Worm (Caenorhabditis elegans) whole organism, late embryonic: Measurements from ENCODE around the gene F54D5.9.

Source experiments
- C08G9.2 ChIP-seq: sonication (generic microtip); optimal IDR thresholded peaks from 2 replicates; lab custom pipeline; 2016; ENCODE audit warnings: mild to moderate bottlenecking, missing genetic modification characterization, moderate library complexity, missing compliant biosample characterization
- C38D4.7 ChIP-seq: fragments of 200-800 bp; sonication (Bioruptor generic); optimal IDR thresholded peaks from 2 replicates; lab custom pipeline; 2018; ENCODE audit warnings: mild to moderate bottlenecking, missing genetic modification characterization, moderate library complexity, missing compliant biosample characterization
- ama-1 ChIP-seq: fragments of 150-350 bp; optimal IDR thresholded peaks from 2 replicates; lab custom pipeline; 2014
- ceh-22 ChIP-seq: sonication (generic microtip); optimal IDR thresholded peaks from 2 replicates; lab custom pipeline; 2017; ENCODE audit warnings: missing biosample characterization, missing genetic modification characterization
- ceh-6 ChIP-seq: fragments of 200-800 bp; sonication (Bioruptor generic); optimal IDR thresholded peaks from 2 replicates; lab custom pipeline; 2018; ENCODE audit warnings: mild to moderate bottlenecking, missing genetic modification characterization, missing compliant biosample characterization
- dve-1 ChIP-seq: sonication (generic microtip); optimal IDR thresholded peaks from 2 replicates; lab custom pipeline; 2017; ENCODE audit warnings: antibody characterized with exemption, mild to moderate bottlenecking, missing genetic modification characterization, missing compliant biosample characterization
- ets-4 ChIP-seq: sonication (generic microtip); optimal IDR thresholded peaks from 2 replicates; lab custom pipeline; 2016; ENCODE audit warnings: missing genetic modification characterization, missing compliant biosample characterization
- nhr-11 ChIP-seq: fragments of 150-350 bp; optimal IDR thresholded peaks from 2 replicates; lab custom pipeline; 2014; ENCODE audit warnings: missing biosample characterization, missing genetic modification characterization
- nhr-232 ChIP-seq: sonication (generic microtip); optimal IDR thresholded peaks from 2 replicates; lab custom pipeline; 2016; ENCODE audit warnings: missing genetic modification characterization, missing compliant biosample characterization
- pax-1 ChIP-seq: fragments of 150-350 bp; optimal IDR thresholded peaks from 2 replicates; lab custom pipeline; 2014; ENCODE audit warnings: missing biosample characterization, missing genetic modification characterization
- pha-4 ChIP-seq: fragments of 150-350 bp; optimal IDR thresholded peaks from 2 replicates; lab custom pipeline; 2018; ENCODE audit warnings: missing biosample characterization, missing genetic modification reagents, missing genetic modification characterization
- sdc-2 ChIP-seq: sonication (generic microtip); optimal IDR thresholded peaks from 2 replicates; lab custom pipeline; 2016; ENCODE audit warnings: missing genotype, missing genetic modification characterization, missing compliant biosample characterization
- tbx-2 ChIP-seq: sonication (generic microtip); optimal IDR thresholded peaks from 2 replicates; lab custom pipeline; 2016; ENCODE audit warnings: missing genetic modification characterization, missing compliant biosample characterization

ce11 chrII:11503761-11504160, 40.9 kb downstream of the F54D5.9 start:
- TF ChIP-seq pha-4 (tag; lab: Kevin White, UChicago) (no peak), ama-1 (lab: Kevin White, UChicago) (no peak), ets-4 (tag; lab: Kevin White, UChicago) (no peak), ceh-22 (tag; lab: Kevin White, UChicago) (no peak), ceh-6 (GFP tag; lab: Kevin White, UChicago) (no peak), nhr-232 (tag; lab: Kevin White, UChicago) (no peak), sdc-2 (tag; lab: Kevin White, UChicago) (no peak), nhr-11 (tag; lab: Kevin White, UChicago) (no peak), pax-1 (tag; lab: Kevin White, UChicago) (no peak), tbx-2 (tag; lab: Kevin White, UChicago) (no peak), dve-1 (tag; lab: Kevin White, UChicago) (peak; percentile 2), C08G9.2 (tag; lab: Kevin White, UChicago) (no peak), C38D4.7 (GFP tag; lab: Kevin White, UChicago) (no peak)
